Fruit fly (Drosophila melanogaster) whole organism, prepupa: ENCODE results near the gene scyl.

Source experiments
- CG10631 ChIP-seq: fragments of 200-800 bp; sonication (Bioruptor generic); optimal IDR thresholded peaks from 2 replicates; lab custom pipeline; 2016; ENCODE audit warnings: missing biosample characterization, missing genetic modification characterization
- CG10669 ChIP-seq: fragments of 200-800 bp; sonication (Bioruptor generic); optimal IDR thresholded peaks from 3 replicates; lab custom pipeline; 2018; ENCODE audit warnings: missing biosample characterization, mild to moderate bottlenecking, missing genetic modification characterization, moderate library complexity
- CG11762 ChIP-seq: fragments of 200-800 bp; sonication (Bioruptor generic); optimal IDR thresholded peaks from 3 replicates; lab custom pipeline; 2016; ENCODE audit warnings: missing biosample characterization, missing genetic modification characterization; ENCODE audit not compliant: insufficient read depth
- CG11902 ChIP-seq: fragments of 200-800 bp; sonication (Bioruptor generic); optimal IDR thresholded peaks from 3 replicates; lab custom pipeline; 2016; ENCODE audit warnings: missing biosample characterization, missing genetic modification characterization
- CG15336 ChIP-seq: fragments of 200-800 bp; sonication (Bioruptor generic); IDR thresholded peaks from 2 replicates; pipeline ENCODE4 v1.3.6; 2022; ENCODE audit warnings: missing biosample characterization, missing genetic modification characterization
- CG3032 ChIP-seq: fragments of 200-800 bp; optimal IDR thresholded peaks from 2 replicates; lab custom pipeline; 2019; ENCODE audit warnings: missing biosample characterization, mild to moderate bottlenecking, missing genetic modification characterization, moderate library complexity
- CG31627 ChIP-seq: fragments of 200-800 bp; sonication (Bioruptor generic); optimal IDR thresholded peaks from 3 replicates; lab custom pipeline; 2016; ENCODE audit warnings: missing biosample characterization, missing genetic modification characterization
- CG32006 ChIP-seq: fragments of 200-800 bp; sonication (Bioruptor generic); optimal IDR thresholded peaks from 3 replicates; lab custom pipeline; 2017; ENCODE audit warnings: missing biosample characterization, mild to moderate bottlenecking, missing genetic modification characterization
- CG34406 ChIP-seq: fragments of 200-800 bp; sonication (Bioruptor generic); optimal IDR thresholded peaks from 3 replicates; lab custom pipeline; 2016; ENCODE audit warnings: missing biosample characterization, missing genetic modification characterization
- CG3919 ChIP-seq: fragments of 200-800 bp; sonication (Bioruptor generic); optimal IDR thresholded peaks from 3 replicates; lab custom pipeline; 2016; ENCODE audit warnings: missing biosample characterization, missing genetic modification characterization
- CG6163 ChIP-seq: fragments of 200-800 bp; sonication (Bioruptor generic); IDR thresholded peaks from 3 replicates; pipeline ENCODE4 v1.3.6; 2022; ENCODE audit warnings: missing biosample characterization, missing genetic modification characterization
- CG6276 ChIP-seq: fragments of 200-800 bp; sonication (Bioruptor generic); optimal IDR thresholded peaks from 2 replicates; lab custom pipeline; 2017; ENCODE audit warnings: missing biosample characterization, mild to moderate bottlenecking, missing genetic modification characterization
- CG6808 ChIP-seq: fragments of 200-800 bp; sonication (Bioruptor generic); optimal IDR thresholded peaks from 3 replicates; lab custom pipeline; 2017; ENCODE audit warnings: missing biosample characterization, missing genetic modification characterization, mild to moderate bottlenecking, moderate library complexity, missing genetic modification reagents
- CG6854 ChIP-seq: fragments of 200-800 bp; sonication (Bioruptor generic); optimal IDR thresholded peaks from 2 replicates; lab custom pipeline; 2017; ENCODE audit warnings: missing biosample characterization, mild to moderate bottlenecking, missing genetic modification characterization
- CG7368 ChIP-seq: fragments of 200-800 bp; sonication (Bioruptor generic); optimal IDR thresholded peaks from 3 replicates; lab custom pipeline; 2016; ENCODE audit warnings: missing biosample characterization, missing genetic modification characterization
- CG8119 ChIP-seq: fragments of 200-800 bp; sonication (Bioruptor generic); IDR thresholded peaks from 3 replicates; pipeline ENCODE4 v1.3.6; 2022; ENCODE audit warnings: missing biosample characterization, missing genetic modification characterization
- CG8319 ChIP-seq: fragments of 200-800 bp; sonication (Bioruptor generic); optimal IDR thresholded peaks from 3 replicates; lab custom pipeline; 2016; ENCODE audit warnings: missing biosample characterization, missing genetic modification characterization
- Eip78C ChIP-seq: fragments of 200-800 bp; sonication (Bioruptor generic); peaks from one replicate; lab custom pipeline; 2016; ENCODE audit warnings: missing biosample characterization, missing genetic modification characterization
- Ets21C ChIP-seq: fragments of 200-800 bp; sonication (Bioruptor generic); optimal IDR thresholded peaks from 3 replicates; lab custom pipeline; 2016; ENCODE audit warnings: missing biosample characterization, missing genetic modification characterization
- Ets96B ChIP-seq: fragments of 200-800 bp; optimal IDR thresholded peaks from 2 replicates; lab custom pipeline; 2019; ENCODE audit warnings: missing biosample characterization, mild to moderate bottlenecking, missing genetic modification characterization, moderate library complexity
- Gug ChIP-seq: fragments of 200-800 bp; sonication (Bioruptor generic); IDR thresholded peaks from 2 replicates; pipeline ENCODE4 v1.3.6; 2022; ENCODE audit warnings: missing biosample characterization, missing genetic modification characterization
- Hr38 ChIP-seq: sonication (Bioruptor generic); optimal IDR thresholded peaks from 2 replicates; lab custom pipeline; 2016; ENCODE audit warnings: missing biosample characterization, missing genetic modification characterization
- Hr39 ChIP-seq: fragments of 200-800 bp; sonication (Bioruptor generic); optimal IDR thresholded peaks from 2 replicates; lab custom pipeline; 2016; ENCODE audit warnings: missing biosample characterization, missing genetic modification characterization
- Hr4 ChIP-seq: fragments of 200-800 bp; sonication (Bioruptor generic); optimal IDR thresholded peaks from 3 replicates; lab custom pipeline; 2016; ENCODE audit warnings: missing biosample characterization, missing genetic modification characterization
- Lpt ChIP-seq: fragments of 200-800 bp; sonication (Bioruptor generic); optimal IDR thresholded peaks from 3 replicates; lab custom pipeline; 2016; ENCODE audit warnings: missing biosample characterization, missing genetic modification characterization
- Met ChIP-seq: fragments of 200-800 bp; sonication (Bioruptor generic); optimal IDR thresholded peaks from 3 replicates; lab custom pipeline; 2016; ENCODE audit warnings: missing biosample characterization, missing genetic modification characterization
- OdsH ChIP-seq: fragments of 200-800 bp; sonication (Bioruptor generic); optimal IDR thresholded peaks from 3 replicates; lab custom pipeline; 2016; ENCODE audit warnings: missing biosample characterization, missing genetic modification characterization
- Smox ChIP-seq: fragments of 200-800 bp; sonication (Bioruptor generic); optimal IDR thresholded peaks from 3 replicates; lab custom pipeline; 2016; ENCODE audit warnings: missing biosample characterization, missing genetic modification characterization
- Sox102F ChIP-seq: fragments of 200-800 bp; sonication (Bioruptor generic); optimal IDR thresholded peaks from 2 replicates; lab custom pipeline; 2016; ENCODE audit warnings: missing biosample characterization, mild to moderate bottlenecking, missing genetic modification characterization
- Sox14 ChIP-seq: fragments of 200-800 bp; sonication (Bioruptor generic); optimal IDR thresholded peaks from 3 replicates; lab custom pipeline; 2016; ENCODE audit warnings: missing biosample characterization, missing genetic modification characterization
- Sox15 ChIP-seq: fragments of 200-800 bp; sonication (Bioruptor generic); optimal IDR thresholded peaks from 3 replicates; lab custom pipeline; 2016; ENCODE audit warnings: missing biosample characterization, missing genetic modification characterization
- achi ChIP-seq: fragments of 200-800 bp; sonication (Bioruptor generic); optimal IDR thresholded peaks from 3 replicates; lab custom pipeline; 2016; ENCODE audit warnings: missing biosample characterization, missing genetic modification characterization
- acj6 ChIP-seq: fragments of 200-800 bp; sonication (Bioruptor generic); optimal IDR thresholded peaks from 3 replicates; lab custom pipeline; 2016; ENCODE audit warnings: missing biosample characterization, missing genetic modification characterization
- cyc ChIP-seq: fragments of 200-800 bp; sonication (Bioruptor generic); optimal IDR thresholded peaks from 3 replicates; lab custom pipeline; 2016; ENCODE audit warnings: missing biosample characterization, missing genetic modification characterization
- dsx ChIP-seq: fragments of 200-800 bp; optimal IDR thresholded peaks from 3 replicates; lab custom pipeline; 2019; ENCODE audit warnings: missing biosample characterization, mild to moderate bottlenecking, missing genetic modification characterization, moderate library complexity; ENCODE audit not compliant: poor library complexity, severe bottlenecking
- eg ChIP-seq: fragments of 200-800 bp; sonication (Bioruptor generic); IDR thresholded peaks from 3 replicates; pipeline ENCODE4 v1.3.6; 2022; ENCODE audit warnings: missing biosample characterization, missing genetic modification characterization
- esn ChIP-seq: fragments of 200-800 bp; sonication (Bioruptor generic); optimal IDR thresholded peaks from 2 replicates; lab custom pipeline; 2016; ENCODE audit warnings: missing biosample characterization, mild to moderate bottlenecking, missing genetic modification characterization, moderate library complexity
- fd59A ChIP-seq: fragments of 200-800 bp; sonication (Bioruptor generic); optimal IDR thresholded peaks from 2 replicates; lab custom pipeline; 2017; ENCODE audit warnings: missing biosample characterization, mild to moderate bottlenecking, missing genetic modification characterization, missing genetic modification reagents
- fkh ChIP-seq: fragments of 200-800 bp; sonication (Bioruptor generic); optimal IDR thresholded peaks from 3 replicates; lab custom pipeline; 2017; ENCODE audit warnings: missing biosample characterization, mild to moderate bottlenecking, missing genetic modification characterization, moderate library complexity
- lz ChIP-seq: fragments of 200-800 bp; sonication (Bioruptor generic); optimal IDR thresholded peaks from 3 replicates; lab custom pipeline; 2016; ENCODE audit warnings: missing biosample characterization, missing genetic modification characterization
- net ChIP-seq: fragments of 200-800 bp; sonication (Bioruptor generic); optimal IDR thresholded peaks from 3 replicates; lab custom pipeline; 2016; ENCODE audit warnings: missing biosample characterization, missing genetic modification characterization
- salr ChIP-seq, 2 experiments: fragments of 200-800 bp; sonication (Bioruptor generic); optimal IDR thresholded peaks; 3 replicates each; lab custom pipeline; 2016 to 2018; ENCODE audit warnings: missing biosample characterization in 2 of 2, missing genetic modification characterization in 2 of 2, mild to moderate bottlenecking in 1 of 2
- spab ChIP-seq: fragments of 200-800 bp; sonication (Bioruptor generic); optimal IDR thresholded peaks from 2 replicates; lab custom pipeline; 2017; ENCODE audit warnings: missing biosample characterization, mild to moderate bottlenecking, missing genetic modification characterization, missing genetic modification reagents
- svp ChIP-seq: fragments of 200-800 bp; sonication (Bioruptor generic); peaks from one replicate; lab custom pipeline; 2016; ENCODE audit warnings: missing biosample characterization, missing genetic modification characterization
- topi ChIP-seq: fragments of 200-800 bp; sonication (Bioruptor generic); optimal IDR thresholded peaks from 3 replicates; lab custom pipeline; 2016; ENCODE audit warnings: missing biosample characterization, missing genetic modification characterization
- vri ChIP-seq: fragments of 200-800 bp; sonication (Bioruptor generic); optimal IDR thresholded peaks from 3 replicates; lab custom pipeline; 2016; ENCODE audit warnings: missing biosample characterization, mild to moderate bottlenecking, missing genetic modification characterization

scyl gene

DNA sequence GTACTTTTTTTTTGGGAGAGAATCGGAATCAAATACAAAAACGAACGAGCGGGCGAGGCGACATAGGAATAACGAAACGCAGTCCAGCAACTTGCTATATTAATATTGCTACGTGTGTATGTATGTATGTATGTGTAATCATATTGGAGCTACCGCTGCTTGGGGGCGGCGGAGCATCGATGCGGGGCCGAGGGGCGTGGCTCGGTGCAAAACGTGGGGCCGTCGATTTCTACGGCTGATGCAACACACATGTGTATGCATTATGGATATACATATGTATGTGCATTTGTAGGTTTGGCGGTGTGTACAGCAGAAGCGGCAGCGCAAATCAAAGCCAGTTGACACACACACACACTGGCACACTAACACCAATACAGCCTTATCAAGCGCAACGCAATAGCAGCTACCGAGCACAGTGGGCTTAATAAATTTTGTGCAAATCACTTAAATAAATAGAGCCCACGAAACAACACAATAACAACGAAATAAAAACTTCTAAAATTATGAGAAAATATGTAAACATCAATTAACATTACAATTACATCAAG, 40.1 kb downstream of the scyl start (continued):
- TF ChIP-seq CG10631 (GFP tag; lab: Kevin White, UChicago) (no peak), fkh (no peak), Gug (peak; percentile 30; the same call in 1 of the 2 replicates), CG8319 (GFP tag; lab: Kevin White, UChicago) (no peak), acj6 (GFP tag; lab: Kevin White, UChicago) (no peak), esn (GFP tag; lab: Kevin White, UChicago) (no peak), dsx (GFP tag; lab: Kevin White, UChicago) (peak; percentile 51), CG6276 (no peak), Sox14 (peak; percentile 3), CG6808 (GFP tag; lab: Kevin White, UChicago) (no peak), CG34406 (GFP tag; lab: Kevin White, UChicago) (no peak), CG32006 (peak; percentile 9), CG11762 (GFP tag; lab: Kevin White, UChicago) (no peak), Sox15 (GFP tag; lab: Kevin White, UChicago) (no peak), eg (GFP tag; lab: Robert Waterston, UW) (0 out of 3 replicates have a peak, but pooled peaks have one; percentile 44), Eip78C (peak; percentile 6), Ets96B (tag; lab: Kevin White, UChicago) (no peak), spab (GFP tag; lab: Kevin White, UChicago) (no peak), lz (GFP tag; lab: Kevin White, UChicago) (peak; percentile 17), CG11902 (GFP tag; lab: Kevin White, UChicago) (no peak), cyc (GFP tag; lab: Kevin White, UChicago) (no peak), Hr4 (GFP tag; lab: Kevin White, UChicago) (no peak), Smox (GFP tag; lab: Kevin White, UChicago) (no peak), Sox102F (GFP tag; lab: Kevin White, UChicago) (no peak), CG15336 (GFP tag; lab: Robert Waterston, UW) (peak; percentile 13), Ets21C (no peak), Lpt (GFP tag; lab: Kevin White, UChicago) (peak; percentile 29), salr (GFP tag; optimal IDR thresholded peaks at IDR 0.05; lab: Kevin White, UChicago) (no peak), CG7368 (GFP tag; lab: Kevin White, UChicago) (no peak), Met (GFP tag; lab: Kevin White, UChicago) (no peak)
- TF ChIP-seq, all 60 proteins: peak for 16

DNA sequence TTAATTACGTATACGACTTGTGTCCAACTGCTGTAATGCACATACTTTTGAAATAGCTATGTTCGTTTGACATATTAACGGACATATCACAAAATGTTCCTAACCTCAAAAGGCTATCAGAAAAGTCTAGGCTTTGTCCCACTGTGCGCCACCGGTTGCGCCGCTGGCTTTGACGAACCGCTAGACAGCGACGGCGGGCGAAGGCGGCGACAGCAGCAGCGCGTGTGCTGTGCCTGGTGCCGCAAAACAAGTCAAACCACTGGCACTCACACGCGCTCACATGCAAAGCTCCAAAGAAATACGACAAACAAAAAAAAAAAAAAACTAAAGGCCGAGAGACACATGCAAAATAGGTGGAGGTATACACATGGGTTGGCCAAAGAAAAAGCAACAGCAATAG, 41.3 kb downstream of the scyl start:
- TF ChIP-seq Hr39 (GFP tag; lab: Kevin White, UChicago) = peak; percentile 13
- no peak for TF ChIP-seq OdsH (GFP tag; lab: Kevin White, UChicago)
- peak; percentile 4 for TF ChIP-seq vri
- peak; percentile 40 for TF ChIP-seq esn (GFP tag; lab: Kevin White, UChicago)
- peak; percentile 40 for TF ChIP-seq cyc (GFP tag; lab: Kevin White, UChicago)
- peak; percentile 6 for TF ChIP-seq CG10669 (GFP tag; lab: Kevin White, UChicago)
- no peak for TF ChIP-seq fd59A (GFP tag; lab: Kevin White, UChicago)
- peak; percentile 55 for TF ChIP-seq svp (GFP tag; lab: Kevin White, UChicago)
- TF ChIP-seq CG6163 (GFP tag; lab: Robert Waterston, UW) = peak; percentile 65
- TF ChIP-seq Sox15 (GFP tag; lab: Kevin White, UChicago) = no peak
- no peak for TF ChIP-seq Hr38
- peak; percentile 34 for TF ChIP-seq Ets21C
- no peak for TF ChIP-seq CG31627 (GFP tag; lab: Kevin White, UChicago)
- TF ChIP-seq dsx (GFP tag; lab: Kevin White, UChicago) = no peak
- TF ChIP-seq Ets96B (tag; lab: Kevin White, UChicago) = no peak
- 0 out of 3 replicates have a peak, but pooled peaks have one; percentile 41 for TF ChIP-seq CG8119
- peak; percentile 46 for TF ChIP-seq CG15336 (GFP tag; lab: Robert Waterston, UW)
- no peak for TF ChIP-seq Sox14
- TF ChIP-seq CG3919 (GFP tag; lab: Kevin White, UChicago) = peak; percentile 36
- peak; percentile 68 for TF ChIP-seq eg (GFP tag; lab: Robert Waterston, UW)
- peak; percentile 7 for TF ChIP-seq CG3032 (tag; lab: Kevin White, UChicago)
- TF ChIP-seq Eip78C = peak; percentile 26
- peak; percentile 12 for TF ChIP-seq achi (GFP tag; lab: Kevin White, UChicago)
- TF ChIP-seq CG6854 (GFP tag; lab: Kevin White, UChicago) = peak; percentile 33
- TF ChIP-seq topi = peak; percentile 12
- peak; percentile 23 for TF ChIP-seq net (GFP tag; lab: Kevin White, UChicago)
- no peak for TF ChIP-seq Gug
- TF ChIP-seq, all 60 proteins: peak for 18
